Fruit fly (Drosophila melanogaster) whole organism, embryonic: ENCODE results near the gene CG43679.

Source experiments
- Asciz ChIP-seq: fragments of 200-800 bp; sonication (Bioruptor generic); optimal IDR thresholded peaks from 2 replicates; lab custom pipeline; 2017; ENCODE audit warnings: missing biosample characterization, mild to moderate bottlenecking, missing genetic modification characterization, missing genetic modification reagents
- Blimp-1 ChIP-seq: fragments of 200-800 bp; sonication (Bioruptor generic); optimal IDR thresholded peaks from 3 replicates; lab custom pipeline; 2018; ENCODE audit warnings: missing biosample characterization, missing genetic modification characterization, mild to moderate bottlenecking, moderate library complexity, missing genetic modification reagents
- CG10431 ChIP-seq: fragments of 200-800 bp; sonication (Bioruptor generic); optimal IDR thresholded peaks from 3 replicates; lab custom pipeline; 2018; ENCODE audit warnings: missing biosample characterization, mild to moderate bottlenecking, missing genetic modification characterization
- CG10565 ChIP-seq: fragments of 200-800 bp; sonication (Bioruptor generic); optimal IDR thresholded peaks from 3 replicates; lab custom pipeline; 2016; ENCODE audit warnings: missing biosample characterization, mild to moderate bottlenecking, missing genetic modification characterization
- CG12236 ChIP-seq: fragments of 200-800 bp; sonication (Bioruptor generic); optimal IDR thresholded peaks from 2 replicates; lab custom pipeline; 2016; ENCODE audit warnings: missing biosample characterization, missing genetic modification characterization
- CG13424 ChIP-seq: fragments of 200-800 bp; sonication (Bioruptor generic); optimal IDR thresholded peaks from 2 replicates; lab custom pipeline; 2019; ENCODE audit warnings: missing biosample characterization, mild to moderate bottlenecking, missing genetic modification characterization, moderate library complexity
- CG14965 ChIP-seq: fragments of 200-800 bp; sonication (Bioruptor generic); optimal IDR thresholded peaks from 2 replicates; lab custom pipeline; 2016; ENCODE audit warnings: missing biosample characterization, missing genetic modification characterization, borderline replicate concordance
- CG15514 ChIP-seq: fragments of 200-800 bp; sonication (Bioruptor generic); optimal IDR thresholded peaks from 3 replicates; lab custom pipeline; 2017; ENCODE audit warnings: missing biosample characterization, missing genetic modification characterization, mild to moderate bottlenecking, moderate library complexity, missing genetic modification reagents
- CG17328 ChIP-seq: fragments of 200-800 bp; sonication (Bioruptor generic); IDR thresholded peaks from 2 replicates; pipeline ENCODE4 v1.3.6; 2022; ENCODE audit warnings: missing biosample characterization, missing genetic modification characterization
- CG18011 ChIP-seq: fragments of 200-800 bp; sonication (Bioruptor generic); optimal IDR thresholded peaks from 2 replicates; lab custom pipeline; 2017; ENCODE audit warnings: missing biosample characterization, missing genetic modification characterization, mild to moderate bottlenecking, moderate library complexity, missing genotype
- CG33557 ChIP-seq: fragments of 200-800 bp; sonication (Bioruptor generic); optimal IDR thresholded peaks from 2 replicates; lab custom pipeline; 2019; ENCODE audit warnings: missing biosample characterization, mild to moderate bottlenecking, missing genetic modification characterization, moderate library complexity
- CG5953 ChIP-seq: fragments of 200-800 bp; sonication (Bioruptor generic); IDR thresholded peaks from 2 replicates; pipeline ENCODE4 v1.3.6; 2022; ENCODE audit warnings: missing biosample characterization, missing genetic modification characterization
- CG6813 ChIP-seq: fragments of 200-800 bp; sonication (Bioruptor generic); optimal IDR thresholded peaks from 2 replicates; lab custom pipeline; 2017; ENCODE audit warnings: missing biosample characterization, missing genetic modification characterization, mild to moderate bottlenecking, moderate library complexity, missing genetic modification reagents
- Dad ChIP-seq: fragments of 200-800 bp; sonication (Bioruptor generic); optimal IDR thresholded peaks from 3 replicates; lab custom pipeline; 2016; ENCODE audit warnings: missing biosample characterization, missing genetic modification characterization
- Dek ChIP-seq: fragments of 200-800 bp; sonication (Bioruptor generic); optimal IDR thresholded peaks from 3 replicates; lab custom pipeline; 2019; ENCODE audit warnings: missing biosample characterization, mild to moderate bottlenecking, missing genetic modification characterization, moderate library complexity
- Dip3 ChIP-seq: fragments of 200-800 bp; sonication (Bioruptor generic); optimal IDR thresholded peaks from 3 replicates; lab custom pipeline; 2016; ENCODE audit warnings: missing biosample characterization, missing genetic modification characterization
- Drgx ChIP-seq: fragments of 200-800 bp; sonication (Bioruptor generic); IDR thresholded peaks from 2 replicates; pipeline ENCODE4 v1.3.6; 2022; ENCODE audit warnings: missing biosample characterization, missing genetic modification characterization
- HLH4C ChIP-seq: fragments of 200-800 bp; sonication (Bioruptor generic); IDR thresholded peaks from 3 replicates; pipeline ENCODE4 v1.3.6; 2022; ENCODE audit warnings: missing biosample characterization, missing genetic modification characterization; ENCODE audit not compliant: partially characterized antibody
- MESR4 ChIP-seq: fragments of 200-800 bp; sonication (Bioruptor generic); optimal IDR thresholded peaks from 2 replicates; lab custom pipeline; 2018; ENCODE audit warnings: missing biosample characterization, mild to moderate bottlenecking, missing genetic modification characterization, moderate library complexity
- MTF-1 ChIP-seq: fragments of 200-800 bp; sonication (Bioruptor generic); optimal IDR thresholded peaks from 2 replicates; lab custom pipeline; 2018; ENCODE audit warnings: missing biosample characterization, mild to moderate bottlenecking, missing genetic modification characterization, borderline replicate concordance
- Mes4 ChIP-seq: fragments of 200-800 bp; sonication (Bioruptor generic); optimal IDR thresholded peaks from 2 replicates; lab custom pipeline; 2016; ENCODE audit warnings: missing biosample characterization, missing genetic modification characterization
- Myb ChIP-seq: fragments of 200-800 bp; sonication (Bioruptor generic); optimal IDR thresholded peaks from 2 replicates; lab custom pipeline; 2016; ENCODE audit warnings: missing biosample characterization, missing genetic modification characterization
- Opbp ChIP-seq: fragments of 200-800 bp; sonication (Bioruptor generic); IDR thresholded peaks from 3 replicates; pipeline ENCODE4 v1.3.6; 2022; ENCODE audit warnings: missing biosample characterization, missing genetic modification characterization; ENCODE audit not compliant: partially characterized antibody
- Ptx1 ChIP-seq: fragments of 200-800 bp; sonication (Bioruptor generic); IDR thresholded peaks from 2 replicates; pipeline ENCODE4 v1.3.6; 2022; ENCODE audit warnings: missing biosample characterization, missing genetic modification characterization
- Spps ChIP-seq: fragments of 200-800 bp; sonication (Bioruptor generic); optimal IDR thresholded peaks from 2 replicates; lab custom pipeline; 2018; ENCODE audit warnings: missing biosample characterization, mild to moderate bottlenecking, missing genetic modification characterization
- dan ChIP-seq: fragments of 200-800 bp; sonication (Bioruptor generic); IDR thresholded peaks from 2 replicates; pipeline ENCODE4 v1.3.6; 2022; ENCODE audit warnings: missing biosample characterization, missing genetic modification characterization
- dimm ChIP-seq: fragments of 200-800 bp; sonication (Bioruptor generic); IDR thresholded peaks from 2 replicates; pipeline ENCODE4 v1.3.6; 2022; ENCODE audit warnings: missing biosample characterization, missing genetic modification characterization
- dpn ChIP-seq, 2 experiments: fragments of 200-800 bp; sonication (Bioruptor generic); optimal IDR thresholded peaks; 3 replicates each; lab custom pipeline; 2016; ENCODE audit warnings: missing biosample characterization in 2 of 2, missing genetic modification characterization in 2 of 2
- fd102C ChIP-seq: fragments of 200-800 bp; sonication (Bioruptor generic); optimal IDR thresholded peaks from 2 replicates; lab custom pipeline; 2018; ENCODE audit warnings: missing biosample characterization, mild to moderate bottlenecking, missing genetic modification characterization, moderate library complexity
- gsb ChIP-seq: fragments of 200-800 bp; sonication (Bioruptor generic); IDR thresholded peaks from 2 replicates; pipeline ENCODE4 v1.3.6; 2022; ENCODE audit warnings: missing biosample characterization, missing genetic modification characterization
- ham ChIP-seq: fragments of 200-800 bp; sonication (Bioruptor generic); IDR thresholded peaks from 2 replicates; pipeline ENCODE4 v1.3.6; 2022; ENCODE audit warnings: missing biosample characterization, missing genetic modification characterization
- hb ChIP-seq: fragments of 200-800 bp; sonication (Bioruptor generic); IDR thresholded peaks from 3 replicates; pipeline ENCODE4 v1.3.6; 2022; ENCODE audit warnings: missing biosample characterization, missing genetic modification characterization; ENCODE audit not compliant: partially characterized antibody
- kah ChIP-seq: fragments of 200-800 bp; sonication (Bioruptor generic); optimal IDR thresholded peaks from 2 replicates; lab custom pipeline; 2018; ENCODE audit warnings: missing biosample characterization, mild to moderate bottlenecking, missing genetic modification characterization
- kay ChIP-seq: fragments of 200-800 bp; sonication (Bioruptor generic); optimal IDR thresholded peaks from 2 replicates; lab custom pipeline; 2016; ENCODE audit warnings: missing biosample characterization, missing genetic modification characterization
- knrl ChIP-seq: fragments of 200-800 bp; sonication (Bioruptor generic); IDR thresholded peaks from 3 replicates; pipeline ENCODE4 v1.3.6; 2022; ENCODE audit warnings: missing biosample characterization, missing genetic modification characterization; ENCODE audit not compliant: partially characterized antibody
- nmo ChIP-seq: fragments of 200-800 bp; sonication (Bioruptor generic); optimal IDR thresholded peaks from 2 replicates; lab custom pipeline; 2018; ENCODE audit warnings: missing biosample characterization, mild to moderate bottlenecking, missing genetic modification characterization, moderate library complexity
- nom ChIP-seq: fragments of 200-800 bp; sonication (Bioruptor generic); optimal IDR thresholded peaks from 2 replicates; lab custom pipeline; 2017; ENCODE audit warnings: missing biosample characterization, missing genetic modification characterization, mild to moderate bottlenecking, moderate library complexity, missing genetic modification reagents
- p53 ChIP-seq: fragments of 200-800 bp; sonication (Bioruptor generic); optimal IDR thresholded peaks from 2 replicates; lab custom pipeline; 2016; ENCODE audit warnings: missing biosample characterization, missing genetic modification characterization
- pzg ChIP-seq: fragments of 200-800 bp; sonication (Bioruptor generic); optimal IDR thresholded peaks from 3 replicates; lab custom pipeline; 2018; ENCODE audit warnings: missing biosample characterization, mild to moderate bottlenecking, missing genetic modification characterization, moderate library complexity
- schlank ChIP-seq: fragments of 200-800 bp; sonication (Bioruptor generic); optimal IDR thresholded peaks from 2 replicates; lab custom pipeline; 2018; ENCODE audit warnings: missing biosample characterization, mild to moderate bottlenecking, missing genetic modification characterization
- trem ChIP-seq: fragments of 200-800 bp; optimal IDR thresholded peaks from 3 replicates; lab custom pipeline; 2019; ENCODE audit warnings: missing biosample characterization, mild to moderate bottlenecking, missing genetic modification characterization, moderate library complexity

The CG43679 gene

DNA sequence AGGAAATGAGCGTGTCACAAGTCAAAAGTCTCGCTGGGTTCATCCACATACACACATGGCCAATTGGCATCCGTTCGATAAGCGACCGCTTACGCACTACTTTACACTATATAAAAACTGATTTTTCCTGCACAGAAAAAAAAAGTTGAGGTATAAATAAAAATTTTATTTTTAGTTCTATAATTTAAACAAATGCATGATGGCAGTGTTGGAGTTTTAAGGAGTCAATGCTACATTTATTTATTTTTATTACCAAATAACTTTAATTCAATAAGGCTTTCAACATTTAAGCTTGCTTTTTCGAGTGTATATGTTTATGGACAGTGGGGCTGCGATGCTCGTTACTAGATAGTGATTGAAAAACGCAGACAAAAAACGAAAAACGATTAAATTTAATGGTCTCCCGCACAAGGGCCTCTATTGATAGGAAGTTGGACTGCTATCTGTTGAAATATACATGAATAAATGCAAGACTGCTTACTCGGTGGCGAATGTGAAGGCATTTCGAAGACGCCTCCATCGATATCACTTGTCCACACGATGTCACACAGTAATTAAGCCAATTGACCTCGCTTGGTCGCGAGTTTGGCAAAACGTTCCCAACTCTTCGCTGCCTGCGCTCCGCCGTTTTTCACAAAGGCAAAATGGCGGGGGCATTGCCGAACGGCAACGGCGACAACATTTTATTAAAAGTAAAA, 39.4 kb downstream of the CG43679 start (continued):
- TF ChIP-seq nom (GFP tag; lab: Kevin White, UChicago) (peak; percentile 55), CG12236 (GFP tag; lab: Kevin White, UChicago) (no peak), nmo (GFP tag; lab: Kevin White, UChicago) (peak; percentile 84), dimm (GFP tag; lab: Robert Waterston, UW) (no peak), CG17328 (GFP tag; lab: Robert Waterston, UW) (peak; percentile 75), CG5953 (GFP tag; lab: Robert Waterston, UW) (0 out of 2 replicates have a peak, but pooled peaks have one; percentile 50), Asciz (GFP tag; lab: Kevin White, UChicago) (peak; percentile 78), fd102C (GFP tag; lab: Kevin White, UChicago) (peak; percentile 42), trem (tag; lab: Kevin White, UChicago) (peak; percentile 74), CG15514 (GFP tag; lab: Kevin White, UChicago) (peak; percentile 38), knrl (no peak), dpn (GFP tag; optimal IDR thresholded peaks at IDR 0.05; lab: Kevin White, UChicago) (peak in 1 of 2 experiments; percentile 60), MTF-1 (GFP tag; lab: Kevin White, UChicago) (peak; percentile 23), MESR4 (GFP tag; lab: Kevin White, UChicago) (no peak), gsb (GFP tag; lab: Robert Waterston, UW) (peak; percentile 29; the same call in 1 of the 2 replicates), CG10565 (GFP tag; lab: Kevin White, UChicago) (no peak), kay (peak; percentile 47), Dad (GFP tag; lab: Kevin White, UChicago) (no peak), CG6813 (GFP tag; lab: Kevin White, UChicago) (peak; percentile 65), pzg (GFP tag; lab: Kevin White, UChicago) (no peak), Blimp-1 (GFP tag; lab: Kevin White, UChicago) (peak; percentile 85), hb (GFP tag; lab: Robert Waterston, UW) (no peak), HLH4C (GFP tag; lab: Robert Waterston, UW) (no peak), Dek (tag; lab: Kevin White, UChicago) (peak; percentile 63), Drgx (GFP tag; lab: Robert Waterston, UW) (peak; percentile 83), Dip3 (GFP tag; lab: Kevin White, UChicago) (no peak), CG10431 (GFP tag; lab: Kevin White, UChicago) (peak; percentile 21), CG18011 (peak; percentile 17), CG33557 (GFP tag; lab: Kevin White, UChicago) (peak; percentile 78), schlank (tag; lab: Kevin White, UChicago) (no peak), kah (GFP tag; lab: Kevin White, UChicago) (peak; percentile 53), Mes4 (GFP tag; lab: Kevin White, UChicago) (no peak), Spps (peak; percentile 76), Ptx1 (GFP tag; lab: Robert Waterston, UW) (peak; percentile 82), CG14965 (GFP tag; lab: Kevin White, UChicago) (no peak), ham (GFP tag; lab: Robert Waterston, UW) (no peak), Myb (GFP tag; lab: Kevin White, UChicago) (no peak), p53 (no peak), CG13424 (tag; lab: Kevin White, UChicago) (peak; percentile 80), Opbp (GFP tag; lab: Robert Waterston, UW) (no peak), dan (GFP tag; lab: Robert Waterston, UW) (no peak)
- TF ChIP-seq, all 482 proteins: peak for 305
